Worm (Caenorhabditis elegans): Measurements from ENCODE around the gene got-2.2.

The got-2.2 gene

ce11 chrX:6207687-6208088 lies 33.1 kb upstream of the got-2.2 start, which contains the start of gene T13C5.6 (continued):
- peak; percentile 63 for TF ChIP-seq mab-5 (tag; optimal IDR thresholded peaks at IDR 0.05)
- TF ChIP-seq Y55F3AM.14 (GFP tag; optimal IDR thresholded peaks at IDR 0.05) = peak; percentile 93
- peak; percentile 90 for TF ChIP-seq sem-4 (tag; optimal IDR thresholded peaks at IDR 0.05)
- no peak for TF ChIP-seq ztf-1 (GFP tag; conservative IDR thresholded peaks at IDR 0.05)
- TF ChIP-seq lin-11 (tag; optimal IDR thresholded peaks at IDR 0.05) = peak; percentile 95
- peak; percentile 75 for TF ChIP-seq zag-1 (tag; optimal IDR thresholded peaks at IDR 0.05)
- TF ChIP-seq elt-3 (tag; optimal IDR thresholded peaks at IDR 0.05) = no peak
- peak; percentile 90 for TF ChIP-seq egl-27 (tag; optimal IDR thresholded peaks at IDR 0.05)
- TF ChIP-seq R02D3.7 (tag; optimal IDR thresholded peaks at IDR 0.05) = no peak
- peak; percentile 59 for TF ChIP-seq nhr-10 (tag; optimal IDR thresholded peaks at IDR 0.05)
- peak; percentile 68 to 85 for TF ChIP-seq lsy-2 (tag; optimal IDR thresholded peaks at IDR 0.05)
- peak; percentile 10 for TF ChIP-seq ztf-11 (tag; optimal IDR thresholded peaks at IDR 0.05)
- TF ChIP-seq ztf-4 (tag; optimal IDR thresholded peaks at IDR 0.05) = peak; percentile 72
- TF ChIP-seq mdl-1 (tag; optimal IDR thresholded peaks at IDR 0.05) = peak; percentile 32 to 60
- TF ChIP-seq ZK546.5 (tag; optimal IDR thresholded peaks at IDR 0.05) = no peak
- no peak for TF ChIP-seq alr-1 (tag; optimal IDR thresholded peaks at IDR 0.05)

- TF ChIP-seq nhr-23 (tag; optimal IDR thresholded peaks at IDR 0.05) (no peak), ZK546.5 (tag; optimal IDR thresholded peaks at IDR 0.05) (no peak), unc-62 (GFP tag; optimal IDR thresholded peaks at IDR 0.05) (no peak), nhr-77 (tag; optimal IDR thresholded peaks at IDR 0.05) (no peak), ceh-82 (tag; optimal IDR thresholded peaks at IDR 0.05) (no peak), elt-3 (tag; optimal IDR thresholded peaks at IDR 0.05) (no peak)
Measured at ce11 chrX:6208463-6208862, 32.3 kb upstream of the got-2.2 start, which contains the start of gene C14F11.7. TSS of gene C14F11.7 (minus strand) at chrX:6208563.

DNA sequence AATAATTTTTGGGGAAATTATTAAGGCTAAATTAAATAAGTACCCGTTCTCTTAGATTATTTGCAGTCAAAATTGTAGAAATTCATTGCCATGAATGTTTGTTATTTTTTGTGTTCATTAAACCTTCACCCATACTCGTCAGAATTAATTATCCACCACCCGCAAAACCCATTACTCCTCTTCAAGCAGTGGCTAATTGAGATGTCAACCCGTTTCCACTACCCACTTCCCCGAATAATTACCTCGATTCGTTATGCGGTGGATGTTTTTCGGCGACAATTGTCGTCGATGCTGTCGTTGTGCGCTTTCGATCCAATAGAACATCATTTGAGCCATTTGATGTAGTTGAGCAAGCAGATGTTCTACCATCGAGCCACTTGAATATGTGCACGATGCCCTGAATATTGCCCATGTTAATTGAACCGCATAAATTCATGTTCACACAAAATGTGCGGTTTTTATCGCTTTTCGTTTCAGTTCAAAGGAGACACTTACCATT lies 29.4 kb upstream of the got-2.2 start:
- TF ChIP-seq nhr-21 (tag; optimal IDR thresholded peaks at IDR 0.05) (no peak), mab-5 (tag; optimal IDR thresholded peaks at IDR 0.05) (no peak), sma-3 (GFP tag; optimal IDR thresholded peaks at IDR 0.05) (no peak), dmd-4 (tag; optimal IDR thresholded peaks at IDR 0.05) (no peak), ztf-4 (tag; optimal IDR thresholded peaks at IDR 0.05) (no peak), sem-4 (tag; optimal IDR thresholded peaks at IDR 0.05) (no peak), nhr-23 (tag; optimal IDR thresholded peaks at IDR 0.05) (no peak), sma-9 (GFP tag; optimal IDR thresholded peaks at IDR 0.05) (no peak), sma-9 (tag; optimal IDR thresholded peaks at IDR 0.05) (no peak), unc-62 (GFP tag; optimal IDR thresholded peaks at IDR 0.05) (no peak), nhr-25 (tag; optimal IDR thresholded peaks at IDR 0.05) (no peak), fos-1 (tag; optimal IDR thresholded peaks at IDR 0.05) (no peak), zag-1 (tag; optimal IDR thresholded peaks at IDR 0.05) (no peak), egl-27 (tag; optimal IDR thresholded peaks at IDR 0.05) (no peak), blmp-1 (tag; optimal IDR thresholded peaks at IDR 0.05; ENCODE audit: insufficient read depth) (no peak), mdl-1 (tag; optimal IDR thresholded peaks at IDR 0.05) (no peak), C34F6.9 (tag; optimal IDR thresholded peaks at IDR 0.05) (no peak), nhr-6 (tag; optimal IDR thresholded peaks at IDR 0.05) (no peak), gmeb-1 (tag; optimal IDR thresholded peaks at IDR 0.05) (no peak), nhr-77 (tag; optimal IDR thresholded peaks at IDR 0.05) (no peak), lsy-2 (tag; optimal IDR thresholded peaks at IDR 0.05) (no peak)

DNA sequence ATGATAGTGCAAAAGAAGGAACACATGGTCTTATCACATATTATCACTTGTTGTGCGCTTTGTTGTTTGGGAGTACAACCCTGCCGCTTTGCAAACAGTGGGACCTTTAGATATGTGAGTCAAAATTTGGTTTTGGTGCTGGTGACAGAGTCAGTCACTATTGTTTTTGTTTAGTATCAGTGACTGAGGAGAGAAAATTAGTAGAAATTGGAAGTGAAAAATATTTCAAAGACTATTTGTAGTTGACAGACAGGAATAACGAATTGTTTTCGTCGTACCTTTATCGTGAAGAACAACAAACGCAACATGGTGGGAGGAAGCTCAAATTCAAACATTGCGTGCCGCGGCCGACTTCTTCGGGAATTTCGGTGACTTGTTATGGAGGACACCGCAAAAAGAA lies 24.2 kb upstream of the got-2.2 start, which contains the start of gene lrch-1:
Gene lrch-1, minus strand, starts transcription at position 101 of the 400 bp plus-strand sequence.
- no peak for TF ChIP-seq mab-5 (tag; optimal IDR thresholded peaks at IDR 0.05)
- TF ChIP-seq skn-1 (tag; optimal IDR thresholded peaks at IDR 0.05) = no peak
- no peak for TF ChIP-seq peb-1 (tag; optimal IDR thresholded peaks at IDR 0.05)
- TF ChIP-seq nhr-237 (tag; optimal IDR thresholded peaks at IDR 0.05) = no peak
- no peak for TF ChIP-seq nhr-11 (tag; optimal IDR thresholded peaks at IDR 0.05)
- no peak for TF ChIP-seq nhr-129 (tag; optimal IDR thresholded peaks at IDR 0.05)
- TF ChIP-seq lsy-2 (tag; optimal IDR thresholded peaks at IDR 0.05) = no peak
- no peak for TF ChIP-seq nhr-6 (tag; optimal IDR thresholded peaks at IDR 0.05)
- TF ChIP-seq ZK546.5 (tag; optimal IDR thresholded peaks at IDR 0.05) = no peak
- no peak for TF ChIP-seq elt-3 (tag; optimal IDR thresholded peaks at IDR 0.05)
- TF ChIP-seq F13H6.1 (tag; optimal IDR thresholded peaks at IDR 0.05) = no peak
- TF ChIP-seq crh-2 (tag; optimal IDR thresholded peaks at IDR 0.05) = no peak
- no peak for TF ChIP-seq sma-3 (GFP tag; optimal IDR thresholded peaks at IDR 0.05)
- no peak for TF ChIP-seq nhr-12 (tag; optimal IDR thresholded peaks at IDR 0.05)
- TF ChIP-seq elt-1 (tag; optimal IDR thresholded peaks at IDR 0.05) = no peak
- TF ChIP-seq ama-1 (optimal IDR thresholded peaks at IDR 0.05) = no peak

All from whole organism, L2 larva.